Fruit fly (Drosophila melanogaster): Measurements from ENCODE around the gene mth.

DNA sequence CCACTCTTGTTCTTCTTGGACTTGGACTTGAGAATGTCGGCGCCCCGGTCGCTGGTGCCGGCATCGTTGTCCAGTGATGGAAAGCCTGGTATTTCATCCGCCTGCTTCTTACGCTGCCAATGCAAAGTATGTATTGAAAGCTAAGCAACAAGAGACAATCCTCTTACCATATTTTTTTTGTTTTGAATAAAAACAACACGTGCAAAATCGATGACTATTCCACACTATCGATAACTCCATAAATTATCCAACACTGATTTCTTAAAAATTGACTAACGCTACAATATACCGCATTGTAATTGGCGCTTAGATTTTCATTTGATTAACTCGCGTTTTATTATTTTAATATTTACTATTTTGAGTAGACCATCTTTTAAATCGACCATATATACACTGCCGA, 22.3 kb downstream of the mth start, which contains the start of gene CG32344:
- TF ChIP-seq psq (optimal IDR thresholded peaks at IDR 0.05) (no peak), pan (optimal IDR thresholded peaks at IDR 0.05) (no peak), usp (GFP tag; optimal IDR thresholded peaks at IDR 0.05) (no peak)

Measured in whole organism.